Fruit fly (Drosophila melanogaster) S2 (cell line): ENCODE measurements around the gene CG17712.

Experiments used
- CG8478 ChIP-seq: fragments of >200 bp; optimal IDR thresholded peaks from 2 replicates; lab custom pipeline; 2018
- CTCF ChIP-seq, 2 experiments: fragments of >200 bp; optimal IDR thresholded peaks; 2 replicates each; lab custom pipeline; 2018

The CG17712 gene

dm6 chr2L:1751953-1752352 lies at the start of gene CG17712, which contains the start of gene CG17648:
TSS of gene CG17712 (minus strand) at chr2L:1752122.
TSS of gene CG17648 (plus strand) at chr2L:1752308.
- TF ChIP-seq CTCF (optimal IDR thresholded peaks at IDR 0.05; lab: Kevin White, UChicago) (no peak), CG8478 (lab: Kevin White, UChicago) (no peak)

- TF ChIP-seq CG8478 (lab: Kevin White, UChicago), result no peak
- TF ChIP-seq CTCF (optimal IDR thresholded peaks at IDR 0.05; lab: Kevin White, UChicago), result no peak
These were observed 42.9 kb upstream of the CG17712 start, which contains the start of gene Gr22a for dm6 chr2L:1794817-1795216. TSS of gene Gr22a (minus strand) at chr2L:1794917.

dm6 chr2L:1793168-1793567 lies 41.2 kb upstream of the CG17712 start, which contains the start of gene Gr22b:
TSS of gene Gr22b (minus strand) at chr2L:1793268.
- TF ChIP-seq CTCF (optimal IDR thresholded peaks at IDR 0.05; lab: Kevin White, UChicago), result no peak
- TF ChIP-seq CG8478 (lab: Kevin White, UChicago), result no peak

- TF ChIP-seq CG8478 (lab: Kevin White, UChicago) (no peak), CTCF (optimal IDR thresholded peaks at IDR 0.05; lab: Kevin White, UChicago) (no peak)
These were observed 39.8 kb upstream of the CG17712 start, which contains the start of gene Gr22c for dm6 chr2L:1791723-1792122. TSS of gene Gr22c (minus strand) at chr2L:1791823.

dm6 chr2L:1790261-1790660 lies 38.3 kb upstream of the CG17712 start, which contains the start of gene Gr22d:
TSS of gene Gr22d (minus strand) at chr2L:1790361.
- no peak for TF ChIP-seq CG8478 (lab: Kevin White, UChicago)
- TF ChIP-seq CTCF (optimal IDR thresholded peaks at IDR 0.05; lab: Kevin White, UChicago), result no peak

- TF ChIP-seq CTCF (optimal IDR thresholded peaks at IDR 0.05; lab: Kevin White, UChicago), result no peak
- TF ChIP-seq CG8478 (lab: Kevin White, UChicago), result no peak
These were observed 36.0 kb upstream of the CG17712 start for dm6 chr2L:1787929-1788328.

dm6 chr2L:1783762-1784161 lies 31.8 kb upstream of the CG17712 start, which contains the start of gene Gr22e:
TSS of gene Gr22e (plus strand) at chr2L:1784062.
- no peak for TF ChIP-seq CTCF (optimal IDR thresholded peaks at IDR 0.05; lab: Kevin White, UChicago)
- TF ChIP-seq CG8478 (lab: Kevin White, UChicago), result no peak

- TF ChIP-seq CG8478 (lab: Kevin White, UChicago) (no peak), CTCF (optimal IDR thresholded peaks at IDR 0.05; lab: Kevin White, UChicago) (no peak)
These were observed 6.9 kb upstream of the CG17712 start, which contains the start of gene CG17650 for dm6 chr2L:1758853-1759252. TSS of gene CG17650 (minus strand) at chr2L:1759093.

dm6 chr2L:1756351-1756750 lies 4.4 kb upstream of the CG17712 start, which contains the start of gene Gr22f:
TSS of gene Gr22f (minus strand) at chr2L:1756451.
- no peak for TF ChIP-seq CG8478 (lab: Kevin White, UChicago)
- no peak for TF ChIP-seq CTCF (optimal IDR thresholded peaks at IDR 0.05; lab: Kevin White, UChicago)

- TF ChIP-seq CTCF (optimal IDR thresholded peaks at IDR 0.05; lab: Kevin White, UChicago) (no peak), CG8478 (lab: Kevin White, UChicago) (no peak)
These were observed 3.5 kb downstream of the CG17712 start for dm6 chr2L:1748410-1748809.

- TF ChIP-seq CTCF (optimal IDR thresholded peaks at IDR 0.05; lab: Kevin White, UChicago) (no peak), CG8478 (lab: Kevin White, UChicago) (no peak)
These were observed 8.1 kb downstream of the CG17712 start for dm6 chr2L:1743800-1744199.

- TF ChIP-seq CG8478 (lab: Kevin White, UChicago) (no peak), CTCF (optimal IDR thresholded peaks at IDR 0.05; lab: Kevin White, UChicago) (no peak)
These were observed 11.8 kb downstream of the CG17712 start for dm6 chr2L:1740095-1740494.

dm6 chr2L:1738054-1738453 lies 13.9 kb downstream of the CG17712 start:
- no peak for TF ChIP-seq CG8478 (lab: Kevin White, UChicago)
- no peak for TF ChIP-seq CTCF (optimal IDR thresholded peaks at IDR 0.05; lab: Kevin White, UChicago)

dm6 chr2L:1737057-1737581 lies 14.8 kb downstream of the CG17712 start:
- TF ChIP-seq CG8478 (lab: Kevin White, UChicago) (no peak), CTCF (optimal IDR thresholded peaks at IDR 0.05; lab: Kevin White, UChicago) (no peak)

dm6 chr2L:1735133-1735532 lies 16.8 kb downstream of the CG17712 start:
- no peak for TF ChIP-seq CTCF (optimal IDR thresholded peaks at IDR 0.05; lab: Kevin White, UChicago)
- TF ChIP-seq CG8478 (lab: Kevin White, UChicago), result no peak
